Worm (Caenorhabditis elegans): ENCODE results near the gene tftc-5.

tftc-5 gene

ce11 chrIII:4021866-4022265 is at the start of gene tftc-5:
Gene tftc-5 (plus strand): TSS chrIII:4022166.
- TF ChIP-seq unc-62 (GFP tag; optimal IDR thresholded peaks at IDR 0.05), result no peak

- TF ChIP-seq unc-62 (GFP tag; optimal IDR thresholded peaks at IDR 0.05), result no peak
These were observed 49.3 kb upstream of the tftc-5 start, which contains the start of gene R10E9.4 for ce11 chrIII:3972687-3973086. Gene R10E9.4 (minus strand): TSS chrIII:3972787.

- no peak for TF ChIP-seq unc-62 (GFP tag; optimal IDR thresholded peaks at IDR 0.05)
These were observed 47.5 kb upstream of the tftc-5 start for ce11 chrIII:3974503-3974902.

ce11 chrIII:3975008-3975407 is 47.0 kb upstream of the tftc-5 start:
- TF ChIP-seq unc-62 (GFP tag; optimal IDR thresholded peaks at IDR 0.05), result no peak

ce11 chrIII:3976291-3976690 is 45.7 kb upstream of the tftc-5 start, which contains the start of gene msi-1:
Gene msi-1 (minus strand): TSS chrIII:3976391.
- TF ChIP-seq unc-62 (GFP tag; optimal IDR thresholded peaks at IDR 0.05), result no peak

- no peak for TF ChIP-seq unc-62 (GFP tag; optimal IDR thresholded peaks at IDR 0.05)
These were observed 45.0 kb upstream of the tftc-5 start for ce11 chrIII:3976992-3977391.

ce11 chrIII:3978438-3978837 is 43.5 kb upstream of the tftc-5 start:
- no peak for TF ChIP-seq unc-62 (GFP tag; optimal IDR thresholded peaks at IDR 0.05)

ce11 chrIII:3979980-3980631 is 41.9 kb upstream of the tftc-5 start:
- no peak for TF ChIP-seq unc-62 (GFP tag; optimal IDR thresholded peaks at IDR 0.05)

ce11 chrIII:3984049-3984484 is 37.9 kb upstream of the tftc-5 start:
- no peak for TF ChIP-seq unc-62 (GFP tag; optimal IDR thresholded peaks at IDR 0.05)

- no peak for TF ChIP-seq unc-62 (GFP tag; optimal IDR thresholded peaks at IDR 0.05)
These were observed 35.6 kb upstream of the tftc-5 start, which contains the start of gene Y1A5A.1 for ce11 chrIII:3986368-3986767. Gene Y1A5A.1 (minus strand): TSS chrIII:3986661.

- TF ChIP-seq unc-62 (GFP tag; optimal IDR thresholded peaks at IDR 0.05), result no peak
These were observed 34.2 kb upstream of the tftc-5 start, which contains the start of gene C36E8.6 for ce11 chrIII:3987759-3988158. Gene C36E8.6 (plus strand): TSS chrIII:3988059.

- no peak for TF ChIP-seq unc-62 (GFP tag; optimal IDR thresholded peaks at IDR 0.05)
These were observed 30.6 kb upstream of the tftc-5 start for ce11 chrIII:3991362-3991761.

- TF ChIP-seq unc-62 (GFP tag; optimal IDR thresholded peaks at IDR 0.05), result no peak
These were observed 29.9 kb upstream of the tftc-5 start, which contains the start of gene glb-11 for ce11 chrIII:3992089-3992488. Gene glb-11 (minus strand): TSS chrIII:3992189.

- no peak for TF ChIP-seq unc-62 (GFP tag; optimal IDR thresholded peaks at IDR 0.05)
These were observed 27.5 kb upstream of the tftc-5 start for ce11 chrIII:3994457-3994856.

- TF ChIP-seq unc-62 (GFP tag; optimal IDR thresholded peaks at IDR 0.05), result no peak
These were observed 17.8 kb upstream of the tftc-5 start, which contains the start of gene tif-1A for ce11 chrIII:4004064-4004580. Gene tif-1A (minus strand): TSS chrIII:4004114.

- no peak for TF ChIP-seq unc-62 (GFP tag; optimal IDR thresholded peaks at IDR 0.05)
These were observed 16.3 kb upstream of the tftc-5 start, which contains the start of gene pxd-1 for ce11 chrIII:4005446-4006192. Gene pxd-1 (plus strand): TSS chrIII:4006142.

Measured in whole organism, dauer.